Worm (Caenorhabditis elegans) whole organism, L1 larva: Measurements from ENCODE around the gene nxf-2.
"Not testable (repeated sequence)": the region's sequence is repeated elsewhere in the genome, so short reads cannot be mapped to it uniquely, and the experiment has no call there.

Experiments used
- Y116A8C.19 ChIP-seq: sonication (generic microtip); optimal IDR thresholded peaks from 2 replicates; lab custom pipeline; 2016; ENCODE audit warnings: missing compliant biosample characterization, missing genetic modification characterization, borderline replicate concordance
- aha-1 ChIP-seq: fragments of 150-350 bp; optimal IDR thresholded peaks from 2 replicates; lab custom pipeline; 2014; ENCODE audit warnings: missing biosample characterization, missing genetic modification characterization
- ama-1 ChIP-seq: fragments of 150-350 bp; optimal IDR thresholded peaks from 2 replicates; lab custom pipeline; 2014
- blmp-1 ChIP-seq: fragments of 150-350 bp; optimal IDR thresholded peaks from 2 replicates; lab custom pipeline; 2014; ENCODE audit warnings: missing biosample characterization, missing genetic modification characterization
- ceh-8 ChIP-seq: fragments of 200-800 bp; sonication (Bioruptor generic); optimal IDR thresholded peaks from 2 replicates; lab custom pipeline; 2018; ENCODE audit warnings: mild to moderate bottlenecking, missing genetic modification characterization, moderate library complexity, missing compliant biosample characterization
- ceh-82 ChIP-seq, 3 experiments: fragments of 150-350 bp in 1 of 3; sonication (generic microtip) in 2 of 3; optimal IDR thresholded peaks; 2 replicates each; lab custom pipeline; 2014 to 2017; ENCODE audit warnings: missing biosample characterization in 3 of 3, missing genetic modification characterization in 3 of 3
- ceh-90 ChIP-seq: sonication (generic microtip); optimal IDR thresholded peaks from 2 replicates; lab custom pipeline; 2016; ENCODE audit warnings: missing genetic modification characterization, missing compliant biosample characterization
- dsc-1 ChIP-seq: sonication (generic microtip); optimal IDR thresholded peaks from 2 replicates; lab custom pipeline; 2016; ENCODE audit warnings: mild to moderate bottlenecking, missing genetic modification characterization, missing compliant biosample characterization
- efl-1 ChIP-seq, 4 experiments: fragments of 150-350 bp; optimal IDR thresholded peaks in 3 of 4; peaks in 1 of 4; 1 replicate in 1 of 4; 2 replicates in 3 of 4; lab custom pipeline; 2014; ENCODE audit warnings: missing biosample characterization in 2 of 4, missing genetic modification characterization in 2 of 4, missing genetic modification reagents in 2 of 4
- elt-2 ChIP-seq: sonication (generic microtip); optimal IDR thresholded peaks from 2 replicates; lab custom pipeline; 2016; ENCODE audit warnings: missing genetic modification characterization, mild to moderate bottlenecking, inconsistent platforms, missing compliant biosample characterization, missing genetic modification reagents
- fkh-10 ChIP-seq: sonication (generic microtip); optimal IDR thresholded peaks from 2 replicates; lab custom pipeline; 2017; ENCODE audit warnings: missing biosample characterization, missing genetic modification reagents, missing genetic modification characterization
- fkh-4 ChIP-seq: sonication (generic microtip); optimal IDR thresholded peaks from 2 replicates; lab custom pipeline; 2016; ENCODE audit warnings: missing compliant biosample characterization, missing genetic modification characterization, borderline replicate concordance
- hlh-17 ChIP-seq: fragments of 200-800 bp; sonication (Bioruptor generic); optimal IDR thresholded peaks from 2 replicates; lab custom pipeline; 2018; ENCODE audit warnings: missing genetic modification characterization, mild to moderate bottlenecking, missing compliant biosample characterization, moderate library complexity, borderline replicate concordance
- hlh-4 ChIP-seq: sonication (generic microtip); optimal IDR thresholded peaks from 2 replicates; lab custom pipeline; 2016; ENCODE audit warnings: mild to moderate bottlenecking, missing genetic modification characterization, missing compliant biosample characterization
- isw-1 ChIP-seq: fragments of 200-800 bp; sonication (Bioruptor generic); IDR thresholded peaks from 2 replicates; pipeline ENCODE4 v1.3.6; 2022; ENCODE audit warnings: missing genetic modification characterization, missing compliant biosample characterization
- lin-14 ChIP-seq: fragments of 200-800 bp; sonication (Bioruptor generic); optimal IDR thresholded peaks from 2 replicates; lab custom pipeline; 2018; ENCODE audit warnings: mild to moderate bottlenecking, missing genetic modification characterization, moderate library complexity, missing compliant biosample characterization
- lir-3 ChIP-seq: sonication (generic microtip); optimal IDR thresholded peaks from 2 replicates; lab custom pipeline; 2016; ENCODE audit warnings: mild to moderate bottlenecking, missing genetic modification characterization, moderate library complexity, missing compliant biosample characterization; ENCODE audit not compliant: poor library complexity
- lsy-2 ChIP-seq, 2 experiments: fragments of 150-350 bp; optimal IDR thresholded peaks; 2 replicates each; lab custom pipeline; 2014; ENCODE audit warnings: missing biosample characterization in 2 of 2, missing genetic modification characterization in 2 of 2
- mab-9 ChIP-seq: fragments of 200-800 bp; sonication (Bioruptor generic); IDR thresholded peaks from 2 replicates; pipeline ENCODE4 v1.3.6; 2022; ENCODE audit warnings: missing genetic modification reagents, missing genetic modification characterization, missing compliant biosample characterization
- mep-1 ChIP-seq: fragments of 150-350 bp; optimal IDR thresholded peaks from 2 replicates; lab custom pipeline; 2014; ENCODE audit warnings: missing biosample characterization, missing genetic modification characterization
- nhr-11 ChIP-seq: fragments of 150-350 bp; optimal IDR thresholded peaks from 2 replicates; lab custom pipeline; 2014; ENCODE audit warnings: missing biosample characterization, missing genetic modification characterization
- nhr-20 ChIP-seq: sonication (generic microtip); optimal IDR thresholded peaks from 2 replicates; lab custom pipeline; 2016; ENCODE audit warnings: mild to moderate bottlenecking, missing genetic modification characterization, missing compliant biosample characterization
- nhr-71 ChIP-seq: sonication (generic microtip); optimal IDR thresholded peaks from 2 replicates; lab custom pipeline; 2016; ENCODE audit warnings: mild to moderate bottlenecking, missing genetic modification characterization, moderate library complexity, missing compliant biosample characterization
- nhr-76 ChIP-seq: sonication (generic microtip); optimal IDR thresholded peaks from 2 replicates; lab custom pipeline; 2017; ENCODE audit warnings: missing biosample characterization, missing genetic modification characterization
- nhr-84 ChIP-seq: sonication (generic microtip); optimal IDR thresholded peaks from 2 replicates; lab custom pipeline; 2017; ENCODE audit warnings: missing biosample characterization, missing genetic modification characterization
- nhr-85 ChIP-seq: sonication (generic microtip); peaks from one replicate; lab custom pipeline; 2016; ENCODE audit warnings: missing genetic modification characterization, inconsistent platforms, missing compliant biosample characterization
- nhr-90 ChIP-seq: sonication (generic microtip); optimal IDR thresholded peaks from 2 replicates; lab custom pipeline; 2016; ENCODE audit warnings: mild to moderate bottlenecking, missing genetic modification characterization, missing compliant biosample characterization; ENCODE audit not compliant: poor library complexity
- pag-3 ChIP-seq: sonication (generic microtip); optimal IDR thresholded peaks from 2 replicates; lab custom pipeline; 2017; ENCODE audit warnings: missing genetic modification characterization, mild to moderate bottlenecking, missing compliant biosample characterization, antibody characterized with exemption, borderline replicate concordance; ENCODE audit not compliant: insufficient read depth
- rnt-1 ChIP-seq: sonication (generic microtip); optimal IDR thresholded peaks from 2 replicates; lab custom pipeline; 2016; ENCODE audit warnings: mild to moderate bottlenecking, missing genetic modification characterization, moderate library complexity, missing compliant biosample characterization
- skn-1 ChIP-seq: fragments of 150-350 bp; optimal IDR thresholded peaks from 2 replicates; lab custom pipeline; 2014; ENCODE audit warnings: missing biosample characterization, missing genetic modification characterization
- snpc-4 ChIP-seq: fragments of 150-350 bp; optimal IDR thresholded peaks from 2 replicates; lab custom pipeline; 2014; ENCODE audit warnings: missing biosample characterization, missing genetic modification characterization
- snu-23 ChIP-seq: sonication (generic microtip); optimal IDR thresholded peaks from 2 replicates; lab custom pipeline; 2016; ENCODE audit warnings: missing genetic modification characterization, missing compliant biosample characterization
- sox-4 ChIP-seq: sonication (generic microtip); optimal IDR thresholded peaks from 2 replicates; lab custom pipeline; 2016; ENCODE audit warnings: missing genetic modification characterization, missing compliant biosample characterization
- tbx-2 ChIP-seq: sonication (generic microtip); optimal IDR thresholded peaks from 2 replicates; lab custom pipeline; 2016; ENCODE audit warnings: missing genetic modification characterization, missing compliant biosample characterization
- tlp-1 ChIP-seq: fragments of 150-350 bp; optimal IDR thresholded peaks from 2 replicates; lab custom pipeline; 2014; ENCODE audit warnings: missing biosample characterization, missing genetic modification characterization
- unc-62 ChIP-seq: fragments of 150-350 bp; optimal IDR thresholded peaks from 2 replicates; lab custom pipeline; 2014; ENCODE audit warnings: missing biosample characterization, missing genetic modification reagents, missing genetic modification characterization
- unc-98 ChIP-seq: fragments of 200-800 bp; sonication (Bioruptor generic); IDR thresholded peaks from 2 replicates; pipeline ENCODE4 v1.3.6; 2022; ENCODE audit warnings: missing genetic modification characterization, missing compliant biosample characterization
- zip-4 ChIP-seq: fragments of 200-800 bp; sonication (Bioruptor generic); optimal IDR thresholded peaks from 2 replicates; lab custom pipeline; 2018; ENCODE audit warnings: mild to moderate bottlenecking, missing genetic modification characterization, moderate library complexity, missing compliant biosample characterization
- ztf-11 ChIP-seq, 2 experiments: sonication (generic microtip); optimal IDR thresholded peaks; 2 replicates each; lab custom pipeline; 2016 to 2017; ENCODE audit warnings: missing genetic modification characterization in 2 of 2, missing biosample characterization in 1 of 2, missing compliant biosample characterization in 1 of 2
- ztf-4 ChIP-seq: fragments of 150-350 bp; optimal IDR thresholded peaks from 2 replicates; lab custom pipeline; 2014; ENCODE audit warnings: missing biosample characterization, missing genetic modification characterization

nxf-2 gene

ce11 chrV:14417735-14418134 lies at the start of gene nxf-2, which contains the start of gene set-31:
Gene nxf-2, minus strand, starts transcription at chrV:14417835.
Gene set-31, plus strand, starts transcription at chrV:14417903.
- TF ChIP-seq tbx-2 (tag; lab: Kevin White, UChicago) (no peak), dsc-1 (tag; lab: Kevin White, UChicago) (no peak), nhr-76 (tag; lab: Kevin White, UChicago) (no peak), lir-3 (tag; lab: Kevin White, UChicago) (no peak), zip-4 (no peak), lsy-2 (tag; optimal IDR thresholded peaks at IDR 0.05; lab: Kevin White, UChicago) (peak in 1 of 2 experiments; percentile 12)
- TF ChIP-seq, all 84 proteins: peak for 1

- no peak for TF ChIP-seq ceh-90 (tag; lab: Kevin White, UChicago)
- no peak for TF ChIP-seq ceh-82 (tag; optimal IDR thresholded peaks at IDR 0.05; lab: Kevin White, UChicago)
- no peak for TF ChIP-seq isw-1 (GFP tag; lab: Robert Waterston, UW)
- TF ChIP-seq Y116A8C.19 (tag; lab: Kevin White, UChicago): no peak
- TF ChIP-seq ztf-11 (tag; optimal IDR thresholded peaks at IDR 0.05; lab: Kevin White, UChicago): no peak
- TF ChIP-seq hlh-17 (GFP tag; lab: Kevin White, UChicago): no peak
- no peak for TF ChIP-seq nhr-85 (tag; lab: Kevin White, UChicago)
- no peak for TF ChIP-seq fkh-10 (GFP tag; lab: Kevin White, UChicago)
- no peak for TF ChIP-seq sox-4 (tag; lab: Kevin White, UChicago)
- no peak for TF ChIP-seq hlh-4 (tag; lab: Kevin White, UChicago)
- TF ChIP-seq fkh-4 (tag; lab: Kevin White, UChicago): no peak
Measured at ce11 chrV:14464368-14464767, 46.7 kb upstream of the nxf-2 start, which contains the start of gene F08H9.4. Gene F08H9.4, minus strand, starts transcription at chrV:14464428.

ce11 chrV:14463087-14463486 lies 45.5 kb upstream of the nxf-2 start, which contains the start of gene F08H9.3:
Gene F08H9.3, minus strand, starts transcription at chrV:14463338.
- peak; percentile 85 for TF ChIP-seq elt-2 (tag; lab: Kevin White, UChicago)
- TF ChIP-seq snpc-4 (tag; lab: Kevin White, UChicago): peak; percentile 86
- TF ChIP-seq efl-1 (optimal IDR thresholded peaks at IDR 0.05; lab: Kevin White, UChicago): not testable (repeated sequence)
- peak in 1 of 2 experiments; percentile 84 for TF ChIP-seq efl-1 (GFP tag; optimal IDR thresholded peaks at IDR 0.05 in 1 of 2; lab: Kevin White, UChicago)
- peak; percentile 9 for TF ChIP-seq nhr-20 (tag; lab: Kevin White, UChicago)
- TF ChIP-seq nhr-71 (tag; lab: Kevin White, UChicago): peak; percentile 16
- peak; percentile 26 for TF ChIP-seq nhr-90 (tag; lab: Kevin White, UChicago)

ce11 chrV:14462653-14463052 lies 45.0 kb upstream of the nxf-2 start:
- TF ChIP-seq blmp-1: no peak
- no peak for TF ChIP-seq mep-1 (tag; lab: Kevin White, UChicago)
- TF ChIP-seq skn-1: peak; percentile 1

- TF ChIP-seq unc-62 (GFP tag; lab: Kevin White, UChicago) (no peak), dsc-1 (tag; lab: Kevin White, UChicago) (no peak), nhr-85 (tag; lab: Kevin White, UChicago) (no peak), pag-3 (no peak), ama-1 (lab: Kevin White, UChicago) (no peak), nhr-84 (tag; lab: Kevin White, UChicago) (no peak), blmp-1 (no peak), snu-23 (GFP tag; lab: Kevin White, UChicago) (no peak), unc-98 (GFP tag; lab: Robert Waterston, UW) (no peak), lin-14 (GFP tag; lab: Kevin White, UChicago) (no peak), rnt-1 (no peak), tlp-1 (no peak), lir-3 (tag; lab: Kevin White, UChicago) (no peak), nhr-11 (tag; lab: Kevin White, UChicago) (no peak), mab-9 (GFP tag; lab: Robert Waterston, UW) (no peak), fkh-4 (tag; lab: Kevin White, UChicago) (no peak), ztf-4 (tag; lab: Kevin White, UChicago) (no peak), aha-1 (tag; lab: Kevin White, UChicago) (no peak), ceh-8 (GFP tag; lab: Kevin White, UChicago) (no peak)
- TF ChIP-seq, all 84 proteins: peak for 0
Measured at ce11 chrV:14460615-14461102, 43.0 kb upstream of the nxf-2 start, which contains the start of gene F08H9.2. Gene F08H9.2, plus strand, starts transcription at chrV:14460665.
